Fruit fly (Drosophila melanogaster): ENCODE data around the gene Naa30A.

The Naa30A gene

DNA sequence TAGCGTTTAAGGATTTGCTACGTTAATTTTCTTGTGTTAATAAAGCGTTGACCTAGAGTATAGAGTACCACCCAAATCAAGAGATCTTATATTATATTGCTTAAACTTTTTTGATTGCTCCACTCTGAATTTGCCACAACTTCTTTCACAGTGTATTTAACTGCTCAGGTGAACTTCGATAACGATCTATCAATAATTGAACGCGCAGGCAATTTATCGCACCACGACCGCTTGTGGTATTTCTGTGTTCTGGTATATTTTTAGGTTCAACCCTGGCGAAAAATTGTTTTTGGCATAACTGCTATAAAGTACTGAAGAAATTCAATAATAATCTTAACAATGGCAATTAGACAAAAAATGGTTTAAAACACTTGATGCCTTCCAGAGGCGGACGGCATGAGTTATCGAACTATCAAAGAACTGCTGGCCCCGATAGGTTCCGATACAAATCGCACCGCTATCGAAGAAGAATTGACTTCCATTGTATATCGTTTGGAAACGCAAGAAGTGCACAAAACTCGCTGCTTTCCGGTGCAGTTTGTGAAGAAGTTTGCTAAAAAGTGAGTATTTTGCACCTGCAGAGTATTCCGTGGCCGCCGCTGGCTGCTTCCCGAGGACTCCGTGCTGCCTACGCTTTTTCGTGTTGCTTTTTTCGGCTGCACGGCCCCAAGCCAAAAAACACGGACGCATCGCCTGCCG lies 28.3 kb downstream of the Naa30A start, which contains the start of gene ssx (continued):
- peak; percentile 76 for TF ChIP-seq knrl (GFP tag; IDR thresholded peaks at IDR 0.05; ENCODE audit: partially characterized antibody)
- peak; percentile 9 for TF ChIP-seq CG9609 (GFP tag; optimal IDR thresholded peaks at IDR 0.05)
- TF ChIP-seq CG15514 (GFP tag; optimal IDR thresholded peaks at IDR 0.05) = peak; percentile 98
- TF ChIP-seq CG11723 (GFP tag; optimal IDR thresholded peaks at IDR 0.05) = peak; percentile 1
- peak; percentile 18 for TF ChIP-seq ind (GFP tag; optimal IDR thresholded peaks at IDR 0.05)
- TF ChIP-seq ATbp (GFP tag; optimal IDR thresholded peaks at IDR 0.05) = peak; percentile 29
- peak; percentile 92 for TF ChIP-seq sna (GFP tag; IDR thresholded peaks at IDR 0.05; ENCODE audit: partially characterized antibody)
- TF ChIP-seq ci (GFP tag; IDR thresholded peaks at IDR 0.05) = peak; percentile 69
- peak; percentile 8 for TF ChIP-seq CG18262 (tag; optimal IDR thresholded peaks at IDR 0.05)
- TF ChIP-seq tll (GFP tag; optimal IDR thresholded peaks at IDR 0.05) = peak in 1 of 2 experiments; percentile 79
- peak; percentile 40 for TF ChIP-seq Side (GFP tag; optimal IDR thresholded peaks at IDR 0.05)
- no peak for TF ChIP-seq CG9876 (GFP tag; optimal IDR thresholded peaks at IDR 0.05)
- TF ChIP-seq corto (GFP tag; optimal IDR thresholded peaks at IDR 0.05) = no peak
- TF ChIP-seq fd64A (GFP tag; optimal IDR thresholded peaks at IDR 0.05) = no peak
- peak; percentile 61 for TF ChIP-seq slbo (GFP tag; IDR thresholded peaks at IDR 0.05)
- 0 out of 3 replicates have a peak, but pooled peaks have one; percentile 17 for TF ChIP-seq CG34422 (GFP tag; IDR thresholded peaks at IDR 0.05)
- TF ChIP-seq CG9727 (GFP tag; optimal IDR thresholded peaks at IDR 0.05) = peak; percentile 33
- no peak for TF ChIP-seq CG7372 (GFP tag; IDR thresholded peaks at IDR 0.05)
- 0 out of 2 replicates have a peak, but pooled peaks have one; percentile 11 for TF ChIP-seq Poxn (GFP tag; IDR thresholded peaks at IDR 0.05)
- TF ChIP-seq tgo (GFP tag; IDR thresholded peaks at IDR 0.05) = no peak
- TF ChIP-seq Sry-β (GFP tag; optimal IDR thresholded peaks at IDR 0.05) = no peak
- no peak for TF ChIP-seq crc (GFP tag; optimal IDR thresholded peaks at IDR 0.05)
- TF ChIP-seq CG13287 (GFP tag; IDR thresholded peaks at IDR 0.05; ENCODE audit: partially characterized antibody) = peak; percentile 88
- no peak for TF ChIP-seq dmrt11E (tag; optimal IDR thresholded peaks at IDR 0.05)
- no peak for TF ChIP-seq D (optimal IDR thresholded peaks at IDR 0.05)
- no peak for TF ChIP-seq D (GFP tag; optimal IDR thresholded peaks at IDR 0.05)
- no peak for TF ChIP-seq CG11093 (GFP tag; IDR thresholded peaks at IDR 0.05)
- peak; percentile 29 for TF ChIP-seq CG30020 (tag; optimal IDR thresholded peaks at IDR 0.05)
- peak; percentile 27 for TF ChIP-seq Atf-2 (GFP tag; optimal IDR thresholded peaks at IDR 0.05)
- TF ChIP-seq CG34224 (GFP tag; IDR thresholded peaks at IDR 0.05; ENCODE audit: partially characterized antibody) = peak; percentile 86
- 0 out of 2 replicates have a peak, but pooled peaks have one; percentile 35 for TF ChIP-seq CG32767 (GFP tag; IDR thresholded peaks at IDR 0.05)
- no peak for TF ChIP-seq MTF-1 (GFP tag; optimal IDR thresholded peaks at IDR 0.05; ENCODE audit: borderline replicate concordance)
- TF ChIP-seq tx (GFP tag; optimal IDR thresholded peaks at IDR 0.05) = peak; percentile 13
- peak; percentile 55 for TF ChIP-seq CG10366 (GFP tag; IDR thresholded peaks at IDR 0.05)
- TF ChIP-seq CG3726 (GFP tag; IDR thresholded peaks at IDR 0.05) = no peak
- no peak for TF ChIP-seq lab (GFP tag; optimal IDR thresholded peaks at IDR 0.05)
- TF ChIP-seq CG17912 (GFP tag; optimal IDR thresholded peaks at IDR 0.05) = no peak
- no peak for TF ChIP-seq CG2202 (tag; optimal IDR thresholded peaks at IDR 0.05)
- TF ChIP-seq CG8089 (GFP tag; optimal IDR thresholded peaks at IDR 0.05) = peak; percentile 12
- peak; percentile 26 for TF ChIP-seq CG17829 (tag; optimal IDR thresholded peaks at IDR 0.05)
- TF ChIP-seq inv (GFP tag; IDR thresholded peaks at IDR 0.05; ENCODE audit: partially characterized antibody) = peak; percentile 71
- TF ChIP-seq CG12391 (tag; optimal IDR thresholded peaks at IDR 0.05) = peak; percentile 50
- TF ChIP-seq Usf (GFP tag; optimal IDR thresholded peaks at IDR 0.05) = no peak
- peak; percentile 46 for TF ChIP-seq chn (GFP tag; optimal IDR thresholded peaks at IDR 0.05)
- peak; percentile 18 to 36 for TF ChIP-seq Pdp1 (GFP tag; optimal IDR thresholded peaks at IDR 0.05)
- peak; percentile 89 for TF ChIP-seq vnd (GFP tag; IDR thresholded peaks at IDR 0.05; ENCODE audit: partially characterized antibody)
- TF ChIP-seq E2f2 (GFP tag; IDR thresholded peaks at IDR 0.05) = peak; percentile 23
- TF ChIP-seq tin (GFP tag; optimal IDR thresholded peaks at IDR 0.05) = peak; percentile 45
- peak; percentile 83 for TF ChIP-seq Sry-δ (GFP tag; optimal IDR thresholded peaks at IDR 0.05)

Measured in whole organism, embryonic.